Worm (Caenorhabditis elegans): ENCODE measurements around the gene K08E4.2.

The K08E4.2 gene

ce11 chrIV:12078112-12078812, 21.8 kb upstream of the K08E4.2 start, which contains the start of gene tmed-1:
Gene tmed-1, minus strand, starts transcription at chrIV:12078162.
- TF ChIP-seq lin-11 (tag; optimal IDR thresholded peaks at IDR 0.05) (no peak), ceh-16 (tag; optimal IDR thresholded peaks at IDR 0.05) (no peak), nhr-6 (tag; optimal IDR thresholded peaks at IDR 0.05) (no peak), unc-55 (GFP tag; optimal IDR thresholded peaks at IDR 0.05) (peak; percentile 18), blmp-1 (tag; optimal IDR thresholded peaks at IDR 0.05; ENCODE audit: insufficient read depth) (no peak), mab-5 (tag; optimal IDR thresholded peaks at IDR 0.05) (no peak), C34F6.9 (tag; optimal IDR thresholded peaks at IDR 0.05) (peak; percentile 20)

ce11 chrIV:12075497-12075896, 19.0 kb upstream of the K08E4.2 start, which contains the start of gene K08E4.7:
Gene K08E4.7, plus strand, starts transcription at chrIV:12075797.
- TF ChIP-seq snpc-4 (tag; optimal IDR thresholded peaks at IDR 0.05) = no peak
- no peak for TF ChIP-seq dmd-4 (tag; optimal IDR thresholded peaks at IDR 0.05)
- TF ChIP-seq mdl-1 (tag; optimal IDR thresholded peaks at IDR 0.05) = no peak
- no peak for TF ChIP-seq egl-27 (tag; optimal IDR thresholded peaks at IDR 0.05)

ce11 chrIV:12068590-12068989, 12.1 kb upstream of the K08E4.2 start, which contains the start of gene bath-37:
Gene bath-37, plus strand, starts transcription at chrIV:12068890.
- peak; percentile 23 for TF ChIP-seq unc-55 (GFP tag; optimal IDR thresholded peaks at IDR 0.05)
- TF ChIP-seq lin-11 (tag; optimal IDR thresholded peaks at IDR 0.05) = no peak

- TF ChIP-seq Y55F3AM.14 (GFP tag; optimal IDR thresholded peaks at IDR 0.05) (no peak), peb-1 (tag; optimal IDR thresholded peaks at IDR 0.05) (no peak), ztf-4 (tag; optimal IDR thresholded peaks at IDR 0.05) (no peak), unc-55 (GFP tag; optimal IDR thresholded peaks at IDR 0.05) (no peak), nhr-11 (tag; optimal IDR thresholded peaks at IDR 0.05) (no peak), blmp-1 (tag; optimal IDR thresholded peaks at IDR 0.05; ENCODE audit: insufficient read depth) (no peak), lin-11 (tag; optimal IDR thresholded peaks at IDR 0.05) (no peak)
Measured at ce11 chrIV:12061229-12061628, 4.8 kb upstream of the K08E4.2 start, which contains the start of gene K08E4.8. Gene K08E4.8, minus strand, starts transcription at chrIV:12061329.

ce11 chrIV:12057508-12057907, 1.1 kb upstream of the K08E4.2 start, which contains the start of gene K08E4.3:
Gene K08E4.3, plus strand, starts transcription at chrIV:12057742.
- TF ChIP-seq nhr-129 (tag; optimal IDR thresholded peaks at IDR 0.05) (peak; percentile 30), unc-62 (GFP tag; optimal IDR thresholded peaks at IDR 0.05) (no peak)

- no peak for TF ChIP-seq unc-62 (GFP tag; optimal IDR thresholded peaks at IDR 0.05)
- TF ChIP-seq egl-27 (tag; optimal IDR thresholded peaks at IDR 0.05) = no peak
- no peak for TF ChIP-seq unc-39 (tag; optimal IDR thresholded peaks at IDR 0.05)
- TF ChIP-seq dmd-4 (tag; optimal IDR thresholded peaks at IDR 0.05) = no peak
- TF ChIP-seq lsy-2 (tag; optimal IDR thresholded peaks at IDR 0.05) = no peak
- TF ChIP-seq fos-1 (tag; optimal IDR thresholded peaks at IDR 0.05) = no peak
Measured at ce11 chrIV:12052461-12052860, 4.0 kb downstream of the K08E4.2 start.

- TF ChIP-seq lsy-2 (tag; optimal IDR thresholded peaks at IDR 0.05) = peak in 1 of 2 experiments; percentile 61
- TF ChIP-seq nhr-129 (tag; optimal IDR thresholded peaks at IDR 0.05) = peak; percentile 7
- TF ChIP-seq nhr-23 (tag; optimal IDR thresholded peaks at IDR 0.05) = no peak
- TF ChIP-seq crh-2 (tag; optimal IDR thresholded peaks at IDR 0.05) = no peak
- TF ChIP-seq gmeb-1 (tag; optimal IDR thresholded peaks at IDR 0.05) = peak; percentile 17
- no peak for TF ChIP-seq lin-11 (tag; optimal IDR thresholded peaks at IDR 0.05)
- no peak for TF ChIP-seq ceh-16 (tag; optimal IDR thresholded peaks at IDR 0.05)
Measured at ce11 chrIV:12051049-12051792, 5.2 kb downstream of the K08E4.2 start, which contains the start of the genes bre-5 and spt-5. Gene bre-5, minus strand, starts transcription at chrIV:12051215. Gene spt-5, plus strand, starts transcription at chrIV:12051491.

Data from whole organism, L2 larva.